Worm (Caenorhabditis elegans): ENCODE results near the gene Y57G7A.3.

Y57G7A.3 gene

ce11 chrII:1285514-1285913 lies at the start of gene Y57G7A.3, which contains the start of gene Y57G7A.6:
Gene Y57G7A.3 (plus strand): TSS chrII:1285782.
Gene Y57G7A.6 (minus strand): TSS chrII:1285614.
- TF ChIP-seq dao-5 (tag; optimal IDR thresholded peaks at IDR 0.05): no peak
- no peak for TF ChIP-seq him-1 (tag; optimal IDR thresholded peaks at IDR 0.05)
- TF ChIP-seq W03F9.2 (tag; optimal IDR thresholded peaks at IDR 0.05): no peak

DNA sequence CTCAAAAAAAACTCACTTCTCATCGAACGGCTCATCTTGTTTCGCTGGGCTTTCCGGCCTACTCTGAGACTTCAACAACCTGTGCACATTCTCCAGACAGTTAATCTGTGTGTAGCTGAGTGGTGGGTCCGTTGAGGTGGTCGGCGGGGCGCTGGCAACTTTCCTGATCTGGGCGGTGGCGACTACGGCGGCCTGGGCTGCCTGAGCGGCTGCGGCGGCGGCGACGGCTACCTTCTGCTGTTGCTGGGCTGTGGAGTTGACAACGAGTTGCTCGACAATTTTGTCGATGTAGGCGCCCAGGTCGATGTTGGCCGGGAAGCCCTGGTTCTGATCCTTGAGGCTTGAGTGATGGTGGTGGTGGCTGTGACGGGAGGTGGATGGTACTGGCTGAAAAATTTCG lies 49.6 kb upstream of the Y57G7A.3 start:
- no peak for TF ChIP-seq him-1 (tag; optimal IDR thresholded peaks at IDR 0.05)
- TF ChIP-seq dao-5 (tag; optimal IDR thresholded peaks at IDR 0.05): no peak
- TF ChIP-seq W03F9.2 (tag; optimal IDR thresholded peaks at IDR 0.05): no peak

- no peak for TF ChIP-seq W03F9.2 (tag; optimal IDR thresholded peaks at IDR 0.05)
These were observed 49.1 kb upstream of the Y57G7A.3 start for ce11 chrII:1236479-1236878.

DNA sequence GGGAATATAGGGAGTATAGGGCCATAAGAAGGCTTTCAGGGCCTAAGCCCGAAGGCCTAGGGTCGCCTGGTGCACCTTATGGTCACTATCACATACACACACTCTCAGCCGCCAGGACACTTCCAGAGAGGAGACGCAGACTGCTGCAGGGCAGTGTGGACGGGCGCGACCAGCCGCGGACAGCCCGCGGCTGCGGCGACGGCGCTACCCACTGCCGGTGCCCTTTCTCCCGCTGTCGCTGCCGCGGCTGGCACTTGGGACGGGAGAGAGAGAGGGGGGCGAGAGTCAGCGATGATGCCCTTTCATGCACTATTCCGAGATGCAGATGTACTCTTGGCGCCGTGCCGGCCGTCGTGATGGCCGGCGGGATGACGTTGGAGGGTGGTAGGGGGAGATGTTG lies 47.7 kb upstream of the Y57G7A.3 start:
- no peak for TF ChIP-seq him-1 (tag; optimal IDR thresholded peaks at IDR 0.05)
- TF ChIP-seq dao-5 (tag; optimal IDR thresholded peaks at IDR 0.05): no peak
- TF ChIP-seq W03F9.2 (tag; optimal IDR thresholded peaks at IDR 0.05): no peak

DNA sequence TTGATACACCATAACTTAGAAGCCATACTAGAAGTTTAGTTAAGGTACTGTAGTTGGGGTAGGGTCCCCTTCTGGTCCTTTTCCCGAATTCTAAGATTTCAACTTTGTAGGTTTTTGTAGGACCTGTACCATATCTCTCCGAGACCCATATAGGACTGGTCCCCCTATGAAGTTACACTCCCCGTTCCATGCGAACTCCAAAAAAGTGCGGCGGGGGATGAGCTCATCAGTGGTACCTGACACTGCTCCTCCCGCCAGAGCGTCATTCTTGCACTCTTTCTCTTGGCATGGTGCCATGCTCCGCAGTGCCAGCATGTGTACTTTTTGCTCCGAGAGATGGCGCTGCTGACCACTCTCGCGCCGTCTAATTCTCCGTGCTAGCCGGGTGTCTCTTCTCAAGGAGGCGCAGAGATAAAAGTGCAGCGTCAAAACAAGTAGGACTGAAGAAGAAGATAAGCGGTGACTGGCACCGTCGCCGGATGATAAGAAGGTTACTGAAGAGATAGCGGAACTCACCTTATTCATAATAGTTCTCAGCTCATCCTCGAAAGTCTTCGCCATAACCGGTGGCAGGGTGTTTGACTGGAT lies 46.1 kb upstream of the Y57G7A.3 start:
- TF ChIP-seq dao-5 (tag; optimal IDR thresholded peaks at IDR 0.05): no peak
- no peak for TF ChIP-seq him-1 (tag; optimal IDR thresholded peaks at IDR 0.05)
- no peak for TF ChIP-seq W03F9.2 (tag; optimal IDR thresholded peaks at IDR 0.05)

DNA sequence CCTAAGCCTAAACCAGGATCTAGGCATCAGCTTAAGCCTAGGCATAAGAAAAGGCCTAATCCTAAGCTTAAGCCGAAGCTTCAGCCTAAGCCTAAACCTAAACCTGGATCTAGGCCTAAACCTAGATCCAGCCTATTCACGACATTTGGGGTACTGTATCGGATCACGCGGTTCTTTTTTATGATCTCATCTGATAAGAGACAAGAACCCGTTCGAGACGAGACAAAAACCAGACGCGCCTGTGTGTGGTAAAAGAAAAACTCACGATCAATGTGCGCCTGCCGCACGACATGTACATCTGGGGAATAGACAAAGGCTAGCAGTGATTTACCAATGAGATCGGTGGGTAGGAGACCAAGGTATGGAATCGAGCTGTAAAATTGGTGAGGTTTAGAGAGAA lies 45.1 kb upstream of the Y57G7A.3 start:
- TF ChIP-seq dao-5 (tag; optimal IDR thresholded peaks at IDR 0.05) (no peak), him-1 (tag; optimal IDR thresholded peaks at IDR 0.05) (no peak), W03F9.2 (tag; optimal IDR thresholded peaks at IDR 0.05) (no peak)

DNA sequence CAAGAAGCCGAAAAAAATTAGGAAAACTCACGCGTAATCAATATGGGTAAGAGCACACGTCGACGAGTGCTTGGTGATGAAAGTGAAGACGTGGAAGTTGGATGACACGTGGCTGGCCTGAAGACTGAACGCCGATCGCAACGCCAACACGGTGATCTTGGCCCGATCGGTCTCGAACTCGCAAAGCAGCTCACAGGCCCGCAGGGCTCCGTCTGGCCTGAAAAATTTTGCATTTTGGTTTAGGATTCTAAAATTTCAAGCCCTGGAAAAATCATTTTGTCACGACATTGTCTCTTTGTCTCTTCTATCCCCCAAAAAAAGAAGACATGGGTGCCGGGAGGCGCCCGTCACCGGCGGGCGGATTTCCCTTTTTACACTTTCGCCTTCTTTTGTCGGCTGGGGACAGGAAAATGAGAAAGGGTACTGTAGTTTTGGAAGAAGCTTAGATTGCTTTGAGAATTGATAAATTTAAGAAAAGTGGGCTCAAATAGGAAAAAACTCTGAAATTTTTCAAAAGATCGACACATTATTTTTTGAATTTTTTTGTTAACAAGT lies 44.3 kb upstream of the Y57G7A.3 start:
- TF ChIP-seq him-1 (tag; optimal IDR thresholded peaks at IDR 0.05): no peak
- no peak for TF ChIP-seq W03F9.2 (tag; optimal IDR thresholded peaks at IDR 0.05)
- no peak for TF ChIP-seq dao-5 (tag; optimal IDR thresholded peaks at IDR 0.05)

DNA sequence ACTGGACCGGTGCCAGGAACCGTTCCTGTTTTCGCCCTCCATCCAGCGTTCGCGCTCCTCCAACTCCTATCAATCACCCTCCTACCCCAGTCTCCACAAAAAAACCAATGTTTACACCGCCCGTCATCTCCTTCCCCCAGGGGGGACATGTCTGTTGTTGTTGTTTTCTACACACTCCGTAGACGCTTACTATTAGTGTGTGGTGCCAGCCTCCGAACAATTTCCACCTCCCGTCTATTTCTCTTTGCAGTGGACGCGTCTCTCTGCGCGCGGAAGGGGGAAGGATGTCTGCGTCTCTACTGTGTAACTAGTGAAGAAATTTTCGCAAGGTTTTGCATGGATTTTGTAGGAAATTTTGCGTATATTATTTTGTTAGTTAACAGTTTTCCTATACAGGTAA lies 43.1 kb upstream of the Y57G7A.3 start:
- TF ChIP-seq W03F9.2 (tag; optimal IDR thresholded peaks at IDR 0.05) (no peak), dao-5 (tag; optimal IDR thresholded peaks at IDR 0.05) (no peak), him-1 (tag; optimal IDR thresholded peaks at IDR 0.05) (no peak)

DNA sequence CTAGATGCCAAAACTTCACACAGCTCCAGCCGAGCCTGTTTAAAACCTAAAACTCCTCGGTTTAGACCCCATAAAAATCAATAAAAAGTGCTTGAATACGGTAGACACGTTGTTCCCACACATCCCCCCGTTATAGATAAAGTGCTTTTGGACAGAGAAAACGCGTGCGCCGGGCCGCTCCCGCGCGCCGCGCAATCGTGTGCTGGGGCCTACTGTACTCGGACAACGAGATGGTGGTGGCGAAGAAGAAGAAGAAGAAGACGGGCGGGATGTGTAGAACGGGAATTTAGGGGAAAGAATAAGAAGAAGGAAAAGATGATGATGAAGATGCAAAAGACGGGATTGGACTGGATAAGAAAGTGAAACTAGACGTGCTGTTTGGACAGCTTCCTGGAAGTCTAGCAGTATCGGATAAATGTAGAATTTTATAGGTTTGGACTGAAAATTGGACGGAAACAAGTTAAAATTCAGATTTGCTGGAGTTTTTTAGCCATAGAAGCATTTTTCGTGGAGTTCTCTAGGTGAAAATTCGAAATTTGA lies 41.1 kb upstream of the Y57G7A.3 start:
- TF ChIP-seq him-1 (tag; optimal IDR thresholded peaks at IDR 0.05) (no peak), W03F9.2 (tag; optimal IDR thresholded peaks at IDR 0.05) (no peak), dao-5 (tag; optimal IDR thresholded peaks at IDR 0.05) (no peak)

ce11 chrII:1245783-1246182 lies 39.8 kb upstream of the Y57G7A.3 start:
- TF ChIP-seq W03F9.2 (tag; optimal IDR thresholded peaks at IDR 0.05) (no peak), him-1 (tag; optimal IDR thresholded peaks at IDR 0.05) (no peak), dao-5 (tag; optimal IDR thresholded peaks at IDR 0.05) (no peak)

- TF ChIP-seq W03F9.2 (tag; optimal IDR thresholded peaks at IDR 0.05) (no peak), dao-5 (tag; optimal IDR thresholded peaks at IDR 0.05) (no peak), him-1 (tag; optimal IDR thresholded peaks at IDR 0.05) (no peak)
These were observed 38.7 kb upstream of the Y57G7A.3 start for ce11 chrII:1246855-1247259.

DNA sequence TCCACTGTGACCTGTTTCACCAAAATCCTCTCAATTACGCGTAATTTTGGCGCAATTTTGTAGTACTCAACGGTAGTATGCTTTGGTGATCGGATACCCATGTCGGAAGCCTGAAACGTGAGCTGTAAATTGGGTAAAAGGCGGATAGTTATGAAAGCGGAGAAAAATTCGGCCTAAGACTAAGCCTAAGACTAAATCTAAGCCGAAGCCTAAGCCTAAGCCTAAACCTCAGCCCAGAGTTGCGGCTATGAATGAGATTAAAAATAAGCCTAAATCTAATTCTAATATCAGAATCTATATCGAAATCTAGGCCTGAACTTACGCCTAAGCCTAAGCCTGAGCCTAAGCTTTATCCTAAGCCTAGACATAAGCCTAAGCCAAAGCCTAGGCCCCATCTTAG lies 33.3 kb upstream of the Y57G7A.3 start, which contains the start of gene lin-42:
TSS of gene lin-42 (minus strand) at position 101 of the 400 bp plus-strand sequence.
- TF ChIP-seq W03F9.2 (tag; optimal IDR thresholded peaks at IDR 0.05) (no peak), dao-5 (tag; optimal IDR thresholded peaks at IDR 0.05) (no peak), him-1 (tag; optimal IDR thresholded peaks at IDR 0.05) (no peak)

DNA sequence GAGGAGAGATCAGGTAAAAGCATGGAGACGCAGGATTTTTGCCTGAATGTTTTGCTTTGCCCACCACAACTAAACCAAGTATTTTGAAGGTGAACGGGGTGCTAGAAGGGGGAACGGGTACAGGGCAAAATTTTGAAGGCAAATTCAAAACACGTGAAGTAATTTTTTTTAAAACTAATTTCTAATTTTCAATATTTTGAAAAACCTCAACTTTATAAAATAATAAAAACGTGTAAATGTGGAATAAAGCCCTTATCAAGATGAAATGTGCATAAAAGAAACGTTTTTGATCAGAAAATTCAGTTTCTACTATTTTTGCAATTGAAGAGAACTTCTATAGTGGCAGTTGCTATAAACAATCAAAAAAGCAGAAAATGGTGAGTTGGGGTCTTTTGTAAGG lies 29.9 kb upstream of the Y57G7A.3 start, which contains the start of gene clec-119:
TSS of gene clec-119 (plus strand) at position 301 of the 400 bp plus-strand sequence.
- no peak for TF ChIP-seq dao-5 (tag; optimal IDR thresholded peaks at IDR 0.05)
- TF ChIP-seq him-1 (tag; optimal IDR thresholded peaks at IDR 0.05): no peak

- TF ChIP-seq W03F9.2 (tag; optimal IDR thresholded peaks at IDR 0.05) (no peak), him-1 (tag; optimal IDR thresholded peaks at IDR 0.05) (no peak), dao-5 (tag; optimal IDR thresholded peaks at IDR 0.05) (no peak)
These were observed 28.8 kb upstream of the Y57G7A.3 start for ce11 chrII:1256742-1257141.

- TF ChIP-seq him-1 (tag; optimal IDR thresholded peaks at IDR 0.05): no peak
- no peak for TF ChIP-seq W03F9.2 (tag; optimal IDR thresholded peaks at IDR 0.05)
- no peak for TF ChIP-seq dao-5 (tag; optimal IDR thresholded peaks at IDR 0.05)
These were observed 26.9 kb upstream of the Y57G7A.3 start, which contains the start of gene clpr-2 for ce11 chrII:1258634-1259033. Gene clpr-2 (plus strand): TSS chrII:1258934.

Data from whole organism, L4/young adult.